Fruit fly (Drosophila melanogaster) whole organism, embryonic: ENCODE data around the gene RpL28.

ENCODE experiments used
- Blimp-1 ChIP-seq: fragments of 200-800 bp; sonication (Bioruptor generic); optimal IDR thresholded peaks from 3 replicates; lab custom pipeline; 2018; ENCODE audit warnings: missing biosample characterization, missing genetic modification characterization, mild to moderate bottlenecking, moderate library complexity, missing genetic modification reagents
- CG11398 ChIP-seq: fragments of 200-800 bp; sonication (Bioruptor generic); optimal IDR thresholded peaks from 2 replicates; lab custom pipeline; 2016; ENCODE audit warnings: missing biosample characterization, missing genetic modification characterization
- CG11696 ChIP-seq: fragments of 200-800 bp; sonication (Bioruptor generic); IDR thresholded peaks from 2 replicates; pipeline ENCODE4 v1.3.6; 2022; ENCODE audit warnings: missing biosample characterization, missing genetic modification characterization
- CG12104 ChIP-seq: fragments of 200-800 bp; sonication (Bioruptor generic); optimal IDR thresholded peaks from 3 replicates; lab custom pipeline; 2016; ENCODE audit warnings: missing biosample characterization, missing genetic modification characterization
- CG12155 ChIP-seq: fragments of 200-800 bp; sonication (Bioruptor generic); optimal IDR thresholded peaks from 3 replicates; lab custom pipeline; 2016; ENCODE audit warnings: missing biosample characterization, missing genetic modification characterization
- CG13123 ChIP-seq: fragments of 200-800 bp; sonication (Bioruptor generic); optimal IDR thresholded peaks from 2 replicates; lab custom pipeline; 2016; ENCODE audit warnings: missing biosample characterization, missing genetic modification characterization
- CG16813 ChIP-seq: fragments of 200-800 bp; sonication (Bioruptor generic); IDR thresholded peaks from 3 replicates; pipeline ENCODE4 v1.3.6; 2022; ENCODE audit warnings: missing biosample characterization, missing genetic modification characterization; ENCODE audit not compliant: partially characterized antibody
- CG16863 ChIP-seq: fragments of 200-800 bp; sonication (Bioruptor generic); optimal IDR thresholded peaks from 3 replicates; lab custom pipeline; 2016; ENCODE audit warnings: missing biosample characterization, missing genetic modification characterization
- CG18011 ChIP-seq: fragments of 200-800 bp; sonication (Bioruptor generic); optimal IDR thresholded peaks from 2 replicates; lab custom pipeline; 2017; ENCODE audit warnings: missing biosample characterization, missing genetic modification characterization, mild to moderate bottlenecking, moderate library complexity, missing genotype
- CG18619 ChIP-seq: fragments of 200-800 bp; sonication (Bioruptor generic); optimal IDR thresholded peaks from 3 replicates; lab custom pipeline; 2017; ENCODE audit warnings: missing biosample characterization, mild to moderate bottlenecking, missing genetic modification characterization
- CG2199 ChIP-seq: fragments of 200-800 bp; sonication (Bioruptor generic); IDR thresholded peaks from 3 replicates; pipeline ENCODE4 v1.3.6; 2022; ENCODE audit warnings: missing biosample characterization, missing genetic modification characterization
- CG6654 ChIP-seq: fragments of 200-800 bp; sonication (Bioruptor generic); optimal IDR thresholded peaks from 2 replicates; lab custom pipeline; 2017; ENCODE audit warnings: missing biosample characterization, mild to moderate bottlenecking, missing genetic modification characterization
- CG6689 ChIP-seq: fragments of 200-800 bp; sonication (Bioruptor generic); IDR thresholded peaks from 2 replicates; pipeline ENCODE4 v1.3.6; 2022; ENCODE audit warnings: missing biosample characterization, missing genetic modification characterization
- CG8359 ChIP-seq: fragments of 200-800 bp; sonication (Bioruptor generic); optimal IDR thresholded peaks from 2 replicates; lab custom pipeline; 2017; ENCODE audit warnings: missing biosample characterization, mild to moderate bottlenecking, missing genetic modification characterization, borderline replicate concordance
- CG9797 ChIP-seq: fragments of 200-800 bp; sonication (Bioruptor generic); optimal IDR thresholded peaks from 3 replicates; lab custom pipeline; 2018; ENCODE audit warnings: missing biosample characterization, mild to moderate bottlenecking, missing genetic modification characterization
- D19A ChIP-seq: fragments of 200-800 bp; optimal IDR thresholded peaks from 3 replicates; lab custom pipeline; 2019; ENCODE audit warnings: missing biosample characterization, mild to moderate bottlenecking, missing genetic modification characterization, moderate library complexity
- Dll ChIP-seq: fragments of 200-800 bp; sonication (Bioruptor generic); IDR thresholded peaks from 4 replicates; pipeline ENCODE4 v1.3.6; 2022; ENCODE audit warnings: missing biosample characterization, missing genetic modification characterization; ENCODE audit not compliant: partially characterized antibody
- Elba2 ChIP-seq: fragments of 200-800 bp; sonication (Bioruptor generic); optimal IDR thresholded peaks from 3 replicates; lab custom pipeline; 2016; ENCODE audit warnings: missing biosample characterization, missing genetic modification characterization
- Med ChIP-seq: fragments of 200-800 bp; sonication (Bioruptor generic); peaks from one replicate; lab custom pipeline; 2016; ENCODE audit warnings: missing biosample characterization, missing genetic modification characterization, mild to moderate bottlenecking, inconsistent platforms, moderate library complexity
- Sin3A ChIP-seq: fragments of >200 bp; optimal IDR thresholded peaks from 2 replicates; lab custom pipeline; 2018
- Xbp1 ChIP-seq: fragments of 200-800 bp; sonication (Bioruptor generic); optimal IDR thresholded peaks from 3 replicates; lab custom pipeline; 2016; ENCODE audit warnings: missing biosample characterization, mild to moderate bottlenecking, missing genetic modification characterization
- cg ChIP-seq: fragments of 200-800 bp; sonication (Bioruptor generic); optimal IDR thresholded peaks from 3 replicates; lab custom pipeline; 2019; ENCODE audit warnings: missing biosample characterization, mild to moderate bottlenecking, missing genetic modification characterization, moderate library complexity
- dan ChIP-seq: fragments of 200-800 bp; sonication (Bioruptor generic); IDR thresholded peaks from 2 replicates; pipeline ENCODE4 v1.3.6; 2022; ENCODE audit warnings: missing biosample characterization, missing genetic modification characterization
- dmrt99B ChIP-seq: fragments of 200-800 bp; sonication (Bioruptor generic); optimal IDR thresholded peaks from 2 replicates; lab custom pipeline; 2018; ENCODE audit warnings: missing biosample characterization, mild to moderate bottlenecking, missing genetic modification characterization, moderate library complexity
- gfzf ChIP-seq: fragments of 200-800 bp; sonication (Bioruptor generic); optimal IDR thresholded peaks from 2 replicates; lab custom pipeline; 2016; ENCODE audit warnings: missing biosample characterization, mild to moderate bottlenecking, missing genetic modification characterization, moderate library complexity
- lola ChIP-seq, 3 experiments: fragments of >200 bp in 2 of 3; fragments of 200-800 bp in 1 of 3; sonication (Bioruptor generic) in 1 of 3; optimal IDR thresholded peaks; 2 replicates each; lab custom pipeline; 2017 to 2019; ENCODE audit warnings: missing biosample characterization in 3 of 3, missing genetic modification characterization in 3 of 3, mild to moderate bottlenecking in 1 of 3, moderate library complexity in 1 of 3
- maf-S ChIP-seq: fragments of 200-800 bp; sonication (Bioruptor generic); optimal IDR thresholded peaks from 2 replicates; lab custom pipeline; 2016; ENCODE audit warnings: missing biosample characterization, missing genetic modification characterization
- nmo ChIP-seq: fragments of 200-800 bp; sonication (Bioruptor generic); optimal IDR thresholded peaks from 2 replicates; lab custom pipeline; 2018; ENCODE audit warnings: missing biosample characterization, mild to moderate bottlenecking, missing genetic modification characterization, moderate library complexity
- oc ChIP-seq: fragments of 200-800 bp; sonication (Bioruptor generic); optimal IDR thresholded peaks from 2 replicates; lab custom pipeline; 2018; ENCODE audit warnings: missing biosample characterization, mild to moderate bottlenecking, missing genetic modification characterization, moderate library complexity
- otp ChIP-seq: fragments of 200-800 bp; sonication (Bioruptor generic); IDR thresholded peaks from 3 replicates; pipeline ENCODE4, ENCODE4 v1.3.6; 2022; ENCODE audit warnings: missing biosample characterization, missing genetic modification characterization
- p53 ChIP-seq: fragments of 200-800 bp; sonication (Bioruptor generic); optimal IDR thresholded peaks from 2 replicates; lab custom pipeline; 2016; ENCODE audit warnings: missing biosample characterization, missing genetic modification characterization
- sens-2 ChIP-seq: fragments of 200-800 bp; sonication (Bioruptor generic); IDR thresholded peaks from 2 replicates; pipeline ENCODE4 v1.3.6; 2022; ENCODE audit warnings: missing biosample characterization, missing genetic modification characterization
- seq ChIP-seq: fragments of 200-800 bp; sonication (Bioruptor generic); IDR thresholded peaks from 2 replicates; pipeline ENCODE4 v1.3.6; 2022; ENCODE audit warnings: missing biosample characterization, missing genetic modification characterization
- shn ChIP-seq: fragments of 200-800 bp; sonication (Bioruptor generic); optimal IDR thresholded peaks from 3 replicates; lab custom pipeline; 2016; ENCODE audit warnings: missing biosample characterization, missing genetic modification characterization
- sisA ChIP-seq: fragments of 200-800 bp; sonication (Bioruptor generic); IDR thresholded peaks from 2 replicates; pipeline ENCODE4 v1.3.6; 2022; ENCODE audit warnings: missing biosample characterization, missing genetic modification characterization
- slou ChIP-seq: fragments of 200-800 bp; sonication (Bioruptor generic); optimal IDR thresholded peaks from 3 replicates; lab custom pipeline; 2016; ENCODE audit warnings: missing biosample characterization, missing genetic modification characterization
- sqz ChIP-seq: fragments of 200-800 bp; sonication (Bioruptor generic); optimal IDR thresholded peaks from 3 replicates; lab custom pipeline; 2018; ENCODE audit warnings: missing biosample characterization, mild to moderate bottlenecking, missing genetic modification characterization
- ssp ChIP-seq: fragments of 200-800 bp; sonication (Bioruptor generic); IDR thresholded peaks from 2 replicates; pipeline ENCODE4 v1.3.6; 2022; ENCODE audit warnings: missing biosample characterization, missing genetic modification characterization
- stwl ChIP-seq: fragments of 200-800 bp; sonication (Bioruptor generic); optimal IDR thresholded peaks from 3 replicates; lab custom pipeline; 2018; ENCODE audit warnings: missing biosample characterization, mild to moderate bottlenecking, missing genetic modification characterization, moderate library complexity
- tio ChIP-seq: fragments of 200-800 bp; sonication (Bioruptor generic); optimal IDR thresholded peaks from 2 replicates; lab custom pipeline; 2017; ENCODE audit warnings: missing biosample characterization, missing genetic modification characterization, inconsistent platforms
- vnd ChIP-seq: fragments of 200-800 bp; sonication (Bioruptor generic); IDR thresholded peaks from 3 replicates; pipeline ENCODE4 v1.3.6; 2022; ENCODE audit warnings: missing biosample characterization, missing genetic modification characterization; ENCODE audit not compliant: partially characterized antibody

Gene RpL28

dm6 chr3L:3206263-3206662 is 16.5 kb downstream of the RpL28 start, which contains the start of gene CG33160:
Gene CG33160, minus strand, starts transcription at chr3L:3206363.
- no peak for TF ChIP-seq gfzf (GFP tag; lab: Kevin White, UChicago)
- TF ChIP-seq CG6654 (GFP tag; lab: Kevin White, UChicago) = no peak
- no peak for TF ChIP-seq CG16863 (GFP tag; lab: Kevin White, UChicago)

dm6 chr3L:3205349-3205748 is 17.4 kb downstream of the RpL28 start, which contains the start of gene CG32277:
Gene CG32277, minus strand, starts transcription at chr3L:3205449.
- TF ChIP-seq CG18011 (GFP tag; lab: Kevin White, UChicago) (no peak), otp (no peak), CG9797 (GFP tag; lab: Kevin White, UChicago) (no peak), oc (tag; lab: Kevin White, UChicago) (no peak), Elba2 (GFP tag; lab: Kevin White, UChicago) (no peak)

dm6 chr3L:3204348-3204747 is 18.4 kb downstream of the RpL28 start, which contains the start of gene CG33159:
Gene CG33159, minus strand, starts transcription at chr3L:3204448.
- TF ChIP-seq CG6689 (GFP tag; lab: Robert Waterston, UW) = no peak
- TF ChIP-seq CG11398 (GFP tag; lab: Kevin White, UChicago) = no peak
- no peak for TF ChIP-seq CG11696
- TF ChIP-seq dan = no peak
- no peak for TF ChIP-seq D19A (tag; lab: Kevin White, UChicago)
- TF ChIP-seq cg (GFP tag; lab: Kevin White, UChicago) = no peak
- TF ChIP-seq stwl (tag; lab: Kevin White, UChicago) = no peak
- TF ChIP-seq CG12155 = no peak
- TF ChIP-seq CG12104 (GFP tag; lab: Kevin White, UChicago) = no peak

- TF ChIP-seq otp (no peak), CG13123 (GFP tag; lab: Kevin White, UChicago) (no peak), Blimp-1 (GFP tag; lab: Kevin White, UChicago) (no peak), sens-2 (GFP tag; lab: Robert Waterston, UW) (no peak), shn (GFP tag; lab: Kevin White, UChicago) (no peak), vnd (GFP tag; lab: Robert Waterston, UW) (no peak), seq (no peak), sisA (GFP tag; lab: Robert Waterston, UW) (no peak)
These were observed 19.7 kb downstream of the RpL28 start, which contains the start of gene CG32271 for dm6 chr3L:3203062-3203461. Gene CG32271, minus strand, starts transcription at chr3L:3203162.

- peak; percentile 97 for TF ChIP-seq Med
- TF ChIP-seq CG18619 (GFP tag; lab: Kevin White, UChicago) = peak; percentile 60
- peak; percentile 58 for TF ChIP-seq slou (GFP tag; lab: Kevin White, UChicago)
- TF ChIP-seq Sin3A (lab: Kevin White, UChicago) = peak; percentile 92
- TF ChIP-seq ssp (GFP tag; lab: Robert Waterston, UW) = peak; percentile 46
- no peak for TF ChIP-seq tio (GFP tag; lab: Kevin White, UChicago)
- peak; percentile 50; the same call in 2 of the 3 replicates for TF ChIP-seq CG16813 (GFP tag; lab: Robert Waterston, UW)
- no peak for TF ChIP-seq dmrt99B (tag; lab: Kevin White, UChicago)
- TF ChIP-seq maf-S = peak; percentile 82
- TF ChIP-seq CG2199 (GFP tag; lab: Robert Waterston, UW) = 0 out of 3 replicates have a peak, but pooled peaks have one; percentile 32
- TF ChIP-seq CG8359 (GFP tag; lab: Kevin White, UChicago) = no peak
- peak; percentile 96 for TF ChIP-seq Xbp1 (GFP tag; lab: Kevin White, UChicago)
- peak in 1 of 3 experiments; percentile 71 for TF ChIP-seq lola (GFP tag; optimal IDR thresholded peaks at IDR 0.05; lab: Kevin White, UChicago)
- TF ChIP-seq CG12104 (GFP tag; lab: Kevin White, UChicago) = peak; percentile 53
- peak; percentile 84 for TF ChIP-seq nmo (GFP tag; lab: Kevin White, UChicago)
- TF ChIP-seq sqz (GFP tag; lab: Kevin White, UChicago) = no peak
- peak; percentile 58 for TF ChIP-seq p53 (GFP tag; lab: Kevin White, UChicago)
- TF ChIP-seq Dll (GFP tag; lab: Robert Waterston, UW) = peak; percentile 43; the same call in 1 of the 4 replicates
These were observed 24.0 kb downstream of the RpL28 start, which contains the start of the genes CG32276 and gry for dm6 chr3L:3198447-3199402. Gene CG32276, minus strand, starts transcription at chr3L:3199047. Gene gry, plus strand, starts transcription at chr3L:3199090.
